Fruit fly (Drosophila melanogaster) whole organism, pupa: ENCODE measurements around the gene ClC-c.

Experiments used
- CG12605 ChIP-seq: fragments of 200-800 bp; sonication (Bioruptor generic); IDR thresholded peaks from 2 replicates; pipeline ENCODE4 v1.3.6; 2022; ENCODE audit warnings: missing biosample characterization, missing genetic modification characterization
- CG13204 ChIP-seq: fragments of 200-800 bp; sonication (Bioruptor generic); optimal IDR thresholded peaks from 2 replicates; lab custom pipeline; 2018; ENCODE audit warnings: missing biosample characterization, mild to moderate bottlenecking, missing genetic modification characterization, moderate library complexity
- CG15710 ChIP-seq: fragments of 200-800 bp; sonication (Bioruptor generic); optimal IDR thresholded peaks from 2 replicates; lab custom pipeline; 2018; ENCODE audit warnings: missing biosample characterization, mild to moderate bottlenecking, missing genetic modification characterization, moderate library complexity
- CG17806 ChIP-seq: fragments of 200-800 bp; sonication (Bioruptor generic); optimal IDR thresholded peaks from 2 replicates; lab custom pipeline; 2018; ENCODE audit warnings: missing biosample characterization, mild to moderate bottlenecking, missing genetic modification characterization, moderate library complexity
- CG32121 ChIP-seq: fragments of 200-800 bp; sonication (Bioruptor generic); IDR thresholded peaks from 2 replicates; pipeline ENCODE4 v1.3.6; 2022; ENCODE audit warnings: missing biosample characterization, missing genetic modification characterization
- CG4496 ChIP-seq: fragments of 200-800 bp; sonication (Bioruptor generic); IDR thresholded peaks from 3 replicates; pipeline ENCODE4 v1.3.6; 2022; ENCODE audit warnings: missing biosample characterization, missing genetic modification characterization
- CG8159 ChIP-seq: fragments of 200-800 bp; sonication (Bioruptor generic); optimal IDR thresholded peaks from 3 replicates; lab custom pipeline; 2018; ENCODE audit warnings: missing biosample characterization, mild to moderate bottlenecking, missing genetic modification characterization, moderate library complexity
- CG8301 ChIP-seq: fragments of 200-800 bp; sonication (Bioruptor generic); optimal IDR thresholded peaks from 2 replicates; lab custom pipeline; 2018; ENCODE audit warnings: missing biosample characterization, mild to moderate bottlenecking, missing genetic modification characterization
- CG9948 ChIP-seq: fragments of 200-800 bp; sonication (Bioruptor generic); optimal IDR thresholded peaks from 2 replicates; lab custom pipeline; 2018; ENCODE audit warnings: missing biosample characterization, mild to moderate bottlenecking, missing genetic modification characterization, moderate library complexity
- D1 ChIP-seq: fragments of 200-800 bp; sonication (Bioruptor generic); optimal IDR thresholded peaks from 2 replicates; lab custom pipeline; 2018; ENCODE audit warnings: missing biosample characterization, mild to moderate bottlenecking, missing genetic modification characterization, moderate library complexity
- EcR ChIP-seq: fragments of 200-800 bp; sonication (Bioruptor generic); optimal IDR thresholded peaks from 3 replicates; lab custom pipeline; 2019; ENCODE audit warnings: missing biosample characterization, missing genetic modification characterization, mild to moderate bottlenecking, moderate library complexity, missing genetic modification reagents
- Ets98B ChIP-seq: fragments of 200-800 bp; sonication (Bioruptor generic); IDR thresholded peaks from 2 replicates; pipeline ENCODE4 v1.3.6; 2022; ENCODE audit warnings: missing biosample characterization, missing genetic modification characterization
- Pif1A ChIP-seq: fragments of 200-800 bp; sonication (Bioruptor generic); optimal IDR thresholded peaks from 3 replicates; lab custom pipeline; 2016; ENCODE audit warnings: missing biosample characterization, missing genetic modification characterization
- gl ChIP-seq: fragments of 200-800 bp; sonication (Bioruptor generic); optimal IDR thresholded peaks from 2 replicates; lab custom pipeline; 2018; ENCODE audit warnings: missing biosample characterization, mild to moderate bottlenecking, missing genetic modification characterization

- TF ChIP-seq CG8301 (tag; lab: Kevin White, UChicago): peak; percentile 61
- no peak for TF ChIP-seq CG13204 (GFP tag; lab: Kevin White, UChicago)
- peak; percentile 36 for TF ChIP-seq EcR (GFP tag; lab: Kevin White, UChicago)
- TF ChIP-seq D1 (tag; lab: Kevin White, UChicago): no peak
- TF ChIP-seq CG4496 (GFP tag; lab: Robert Waterston, UW): no peak; the same call in 2 of the 3 replicates
- no peak for TF ChIP-seq CG9948 (tag; lab: Kevin White, UChicago)
- TF ChIP-seq gl: no peak
- TF ChIP-seq CG32121 (GFP tag; lab: Robert Waterston, UW): peak; percentile 31; the same call in 1 of the 2 replicates
- no peak for TF ChIP-seq Pif1A
- TF ChIP-seq CG8159: no peak
- no peak; the same call in 1 of the 2 replicates for TF ChIP-seq Ets98B (GFP tag; lab: Robert Waterston, UW)
- TF ChIP-seq CG17806 (tag; lab: Kevin White, UChicago): no peak
- no peak for TF ChIP-seq CG12605 (GFP tag; lab: Robert Waterston, UW)
- no peak for TF ChIP-seq CG15710
Measured at dm6 chr3L:16060806-16061600, 29.3 kb upstream of the ClC-c start.
